Worm (Caenorhabditis elegans) whole organism, L3 larva: ENCODE data around the gene F35H10.10.

Experiments used
- egl-27 ChIP-seq: sonication (generic microtip); optimal IDR thresholded peaks from 4 replicates; lab custom pipeline; 2017; ENCODE audit warnings: missing biosample characterization, missing genetic modification reagents, missing genetic modification characterization
- elt-2 ChIP-seq: sonication (generic microtip); optimal IDR thresholded peaks from 2 replicates; lab custom pipeline; 2016; ENCODE audit warnings: missing genetic modification reagents, mild to moderate bottlenecking, missing genetic modification characterization, missing compliant biosample characterization
- nfya-1 ChIP-seq: sonication (generic microtip); optimal IDR thresholded peaks from 2 replicates; lab custom pipeline; 2017; ENCODE audit warnings: missing genetic modification characterization, mild to moderate bottlenecking, missing compliant biosample characterization, antibody characterized with exemption, moderate library complexity; ENCODE audit not compliant: insufficient read depth
- nhr-12 ChIP-seq: fragments of 150-350 bp; optimal IDR thresholded peaks from 2 replicates; lab custom pipeline; 2014; ENCODE audit warnings: missing biosample characterization, missing genetic modification characterization
- nhr-77 ChIP-seq: fragments of 150-350 bp; optimal IDR thresholded peaks from 2 replicates; lab custom pipeline; 2014; ENCODE audit warnings: missing biosample characterization, missing genetic modification characterization

DNA sequence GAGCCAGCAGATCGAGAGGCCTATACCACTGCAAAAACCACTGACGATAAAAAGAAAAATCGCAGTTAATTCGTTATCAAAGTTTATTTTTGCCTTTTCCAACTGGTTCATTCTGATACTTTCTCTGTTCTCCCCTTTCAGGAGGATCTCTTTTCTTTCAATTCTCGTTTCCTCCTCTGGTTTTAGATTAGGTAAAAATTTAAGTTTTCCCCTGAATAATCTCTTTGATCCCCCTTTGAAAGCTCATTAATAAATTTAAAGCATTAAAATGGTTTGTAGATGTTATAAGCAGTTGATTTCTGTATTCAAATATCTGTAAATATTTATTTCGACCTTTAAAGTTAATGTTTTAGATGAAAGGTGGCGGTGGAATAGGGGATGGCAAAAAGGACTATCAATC lies 21.5 kb downstream of the F35H10.10 start, which contains the start of gene K07H8.2:
- no peak for TF ChIP-seq nfya-1
- TF ChIP-seq nhr-12 = no peak
- no peak for TF ChIP-seq nhr-77 (tag; lab: Kevin White, UChicago)
- TF ChIP-seq elt-2 (tag; lab: Kevin White, UChicago) = no peak
- TF ChIP-seq egl-27 = no peak
